Worm (Caenorhabditis elegans): ENCODE data around the gene C40H1.3.

ce11 chrIII:9344347-9344746 is 15.2 kb upstream of the C40H1.3 start, which contains the start of gene emb-9:
- TF ChIP-seq ref-1 (GFP tag; conservative IDR thresholded peaks at IDR 0.05), result no peak
- TF ChIP-seq ztf-23 (GFP tag; IDR thresholded peaks at IDR 0.05), result no peak
- TF ChIP-seq cog-1 (tag; optimal IDR thresholded peaks at IDR 0.05), result no peak

Data from whole organism, midembryonic.